Worm (Caenorhabditis elegans) whole organism, L1 larva: Measurements from ENCODE around the gene ttr-6.

ENCODE experiments used
- ces-1 ChIP-seq: fragments of 150-350 bp; optimal IDR thresholded peaks from 2 replicates; lab custom pipeline; 2014; ENCODE audit warnings: missing biosample characterization, missing genetic modification reagents, missing genetic modification characterization
- egl-27 ChIP-seq, 2 experiments: fragments of 150-350 bp in 1 of 2; sonication (generic microtip); optimal IDR thresholded peaks; 3 replicates each; lab custom pipeline; 2017 to 2018; ENCODE audit warnings: missing biosample characterization in 2 of 2, missing genetic modification characterization in 2 of 2, missing genetic modification reagents in 2 of 2
- nhr-11 ChIP-seq: fragments of 150-350 bp; optimal IDR thresholded peaks from 2 replicates; lab custom pipeline; 2014; ENCODE audit warnings: missing biosample characterization, missing genetic modification characterization

ce11 chrX:6640570-6641199, 43.8 kb upstream of the ttr-6 start, which contains the start of gene nhr-120:
- TF ChIP-seq nhr-11 (tag; lab: Kevin White, UChicago): no peak
- no peak for TF ChIP-seq egl-27 (tag; optimal IDR thresholded peaks at IDR 0.05; lab: Kevin White, UChicago)
- TF ChIP-seq ces-1 (GFP tag; lab: Kevin White, UChicago): no peak
